Worm (Caenorhabditis elegans) whole organism, L4/young adult: ENCODE data around the gene C39E6.2.

Experiments used
- W03F9.2 ChIP-seq: fragments of 150-350 bp; optimal IDR thresholded peaks from 2 replicates; lab custom pipeline; 2014; ENCODE audit warnings: missing biosample characterization, missing genetic modification characterization
- dao-5 ChIP-seq: sonication (generic microtip); optimal IDR thresholded peaks from 2 replicates; lab custom pipeline; 2016; ENCODE audit warnings: missing genotype, missing genetic modification characterization, moderate library complexity, missing compliant biosample characterization
- him-1 ChIP-seq: sonication (generic microtip); optimal IDR thresholded peaks from 2 replicates; lab custom pipeline; 2016; ENCODE audit warnings: missing genotype, missing genetic modification reagents, missing genetic modification characterization, missing compliant biosample characterization

The C39E6.2 gene

DNA sequence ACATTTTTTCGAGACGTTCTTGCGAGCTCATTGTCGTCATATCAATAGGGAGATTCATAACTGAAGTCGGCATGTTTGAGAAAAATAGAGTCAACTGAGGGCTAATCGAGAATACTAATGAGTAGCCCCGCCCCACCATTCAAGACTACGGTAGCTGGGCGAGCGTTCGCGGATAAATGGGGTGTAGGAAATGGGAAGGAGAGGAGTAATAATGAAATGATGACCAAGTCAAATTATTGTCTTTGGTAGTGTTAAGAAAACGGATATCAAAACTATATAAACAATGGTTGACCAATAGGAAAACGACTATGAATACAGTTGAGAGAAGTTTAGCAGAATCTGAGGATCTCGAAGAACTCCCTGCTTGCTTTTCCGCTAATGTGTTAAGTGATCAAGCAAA is 6.6 kb upstream of the C39E6.2 start, which contains the start of gene mls-2:
Gene mls-2 (minus strand): TSS at position 101 of the 400 bp plus-strand sequence.
- TF ChIP-seq dao-5 (tag; lab: Kevin White, UChicago) (no peak), him-1 (tag; lab: Kevin White, UChicago) (no peak)

DNA sequence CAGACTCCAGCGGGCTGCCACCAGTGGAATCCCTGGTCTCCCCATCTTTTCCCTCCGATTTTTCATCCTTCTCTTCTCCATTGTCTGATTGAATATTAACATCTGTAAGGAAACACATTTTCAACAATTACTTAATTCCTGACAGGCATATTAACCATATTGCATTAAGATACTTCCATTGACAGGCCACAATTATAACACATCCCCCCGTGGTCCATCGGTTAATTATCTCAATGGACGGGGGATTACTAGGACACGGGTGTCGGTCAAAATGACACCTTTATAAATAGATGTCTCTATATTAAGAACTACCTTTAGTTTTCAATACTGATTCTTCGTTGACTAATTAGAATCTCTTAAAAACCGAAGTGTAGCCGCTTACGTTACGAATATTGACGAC is 4.8 kb upstream of the C39E6.2 start:
- TF ChIP-seq him-1 (tag; lab: Kevin White, UChicago), result no peak
- no peak for TF ChIP-seq dao-5 (tag; lab: Kevin White, UChicago)
- TF ChIP-seq W03F9.2 (tag; lab: Kevin White, UChicago), result no peak

DNA sequence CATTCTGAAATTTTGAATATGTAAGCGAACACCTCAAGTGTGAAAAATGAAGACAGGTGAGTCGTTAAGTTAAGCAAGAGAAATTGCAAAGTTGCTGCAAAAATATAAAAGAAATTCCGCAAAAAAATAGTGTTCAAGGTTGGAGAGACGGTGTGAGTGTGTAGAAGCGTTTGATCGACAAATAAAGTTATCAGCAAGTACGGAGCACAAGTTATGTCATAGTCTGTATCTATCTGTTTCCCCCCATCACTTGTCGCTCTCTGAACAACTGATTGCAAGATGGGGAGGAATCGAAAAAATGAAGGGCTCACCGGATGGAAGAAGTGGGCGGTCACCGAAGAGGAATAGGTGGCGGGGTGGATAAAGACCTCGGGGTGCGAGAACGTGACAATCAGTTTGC is 5.8 kb downstream of the C39E6.2 start, which contains the start of gene lon-2:
Gene lon-2 (minus strand): TSS at position 4 of the 400 bp plus-strand sequence.
- no peak for TF ChIP-seq dao-5 (tag; lab: Kevin White, UChicago)
- TF ChIP-seq W03F9.2 (tag; lab: Kevin White, UChicago), result no peak
- TF ChIP-seq him-1 (tag; lab: Kevin White, UChicago), result no peak

DNA sequence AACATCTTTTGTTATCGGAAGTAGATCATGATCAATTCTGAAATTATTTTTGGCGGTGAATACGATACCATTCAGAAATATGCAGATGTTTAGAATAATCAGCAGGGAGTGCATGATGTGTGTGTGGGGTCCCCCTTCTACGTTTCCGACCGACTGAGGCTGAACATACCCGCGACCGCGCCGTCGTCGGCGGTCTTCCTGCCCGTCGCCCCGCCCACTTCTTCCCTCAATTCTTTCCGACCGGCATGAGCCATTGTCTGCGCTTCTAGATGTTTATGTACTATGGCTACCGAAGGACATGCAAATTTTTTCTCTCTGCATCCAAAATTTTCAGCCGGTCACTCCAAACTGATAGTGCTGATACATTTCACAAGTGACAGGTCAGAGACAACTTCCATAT is 10.9 kb downstream of the C39E6.2 start:
- TF ChIP-seq him-1 (tag; lab: Kevin White, UChicago) (no peak), dao-5 (tag; lab: Kevin White, UChicago) (no peak), W03F9.2 (tag; lab: Kevin White, UChicago) (no peak)

DNA sequence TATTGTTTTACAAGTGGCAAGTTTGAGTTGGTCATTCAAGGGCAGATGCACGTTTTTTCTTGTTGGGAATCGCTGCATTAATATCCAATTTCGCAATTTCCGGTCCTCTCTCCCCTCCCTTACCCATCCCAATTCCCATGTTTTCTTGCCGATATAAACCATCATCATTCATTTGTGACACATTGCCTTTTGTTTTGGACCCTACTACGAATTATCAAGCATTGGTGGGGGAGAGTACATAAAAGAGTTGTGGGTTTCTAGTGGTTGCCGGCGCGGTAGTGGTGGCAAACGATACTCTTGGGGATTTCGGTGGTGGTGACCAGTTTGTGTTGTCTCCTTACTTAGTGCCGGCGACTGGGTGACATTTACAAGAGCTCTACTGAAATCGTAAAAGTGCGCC is 12.6 kb downstream of the C39E6.2 start:
- TF ChIP-seq him-1 (tag; lab: Kevin White, UChicago) (no peak), dao-5 (tag; lab: Kevin White, UChicago) (no peak), W03F9.2 (tag; lab: Kevin White, UChicago) (no peak)

DNA sequence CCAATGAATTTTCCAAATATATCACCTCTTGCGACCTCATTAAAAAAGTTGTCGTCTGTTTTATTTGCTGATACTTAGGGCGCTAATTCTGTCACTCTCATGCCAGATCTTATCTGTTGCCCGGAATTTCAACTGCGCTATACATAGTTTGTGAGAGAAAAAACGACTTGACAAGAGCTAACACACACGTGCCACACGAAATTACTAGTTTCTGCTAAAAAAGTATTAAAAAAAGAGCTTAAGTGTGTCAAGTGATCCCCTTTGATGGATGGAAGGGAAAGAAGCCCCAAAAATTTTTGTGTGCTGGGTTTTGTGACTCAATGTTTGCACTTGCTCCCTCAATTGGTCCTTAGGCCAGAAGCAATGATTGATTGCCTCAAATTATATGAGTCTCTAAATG is 14.3 kb downstream of the C39E6.2 start:
- TF ChIP-seq dao-5 (tag; lab: Kevin White, UChicago) (no peak), him-1 (tag; lab: Kevin White, UChicago) (no peak), W03F9.2 (tag; lab: Kevin White, UChicago) (no peak)

DNA sequence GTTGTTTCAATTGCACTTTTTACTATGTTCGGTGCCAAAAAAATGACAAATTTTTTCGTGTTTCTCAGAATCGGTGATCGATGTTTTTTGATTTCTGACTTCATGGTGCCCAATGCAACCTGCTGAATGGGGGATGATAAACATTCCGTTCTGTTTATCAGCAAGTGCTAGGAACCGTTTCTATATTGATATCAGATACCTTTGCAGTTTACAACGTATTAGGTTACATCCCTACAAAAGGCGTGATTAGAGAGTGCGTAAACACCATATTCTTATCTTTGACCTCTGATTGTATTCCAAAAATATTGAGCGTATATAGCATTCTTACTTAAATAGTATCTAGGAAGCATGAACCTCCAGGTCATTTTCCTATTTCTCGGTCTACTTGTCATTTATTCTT is 22.2 kb downstream of the C39E6.2 start, which contains the start of gene aman-1:
Gene aman-1 (plus strand): TSS at position 344 of the 400 bp plus-strand sequence.
- TF ChIP-seq him-1 (tag; lab: Kevin White, UChicago) (no peak), W03F9.2 (tag; lab: Kevin White, UChicago) (no peak), dao-5 (tag; lab: Kevin White, UChicago) (no peak)

DNA sequence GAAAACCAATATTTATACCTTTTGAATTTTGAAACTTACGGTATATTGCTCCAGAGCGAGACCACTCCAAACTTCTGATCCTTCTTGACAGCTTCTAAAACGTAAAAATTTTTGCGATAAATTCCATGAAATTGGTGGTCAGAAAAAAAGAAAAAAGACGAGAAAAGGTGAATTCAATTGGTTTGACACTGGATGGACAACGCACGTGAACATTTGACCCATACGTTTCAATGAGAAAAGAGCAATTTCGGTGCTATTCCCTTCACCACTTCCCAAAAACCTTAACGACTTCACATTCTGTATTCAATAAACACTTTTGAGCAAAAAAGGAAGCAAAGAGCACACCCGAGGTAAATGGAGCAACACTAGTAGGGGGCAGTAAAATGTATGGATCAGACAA is 27.5 kb downstream of the C39E6.2 start, which contains the start of gene acc-3:
Gene acc-3 (minus strand): TSS at position 101 of the 400 bp plus-strand sequence.
- TF ChIP-seq dao-5 (tag; lab: Kevin White, UChicago), result no peak
- TF ChIP-seq W03F9.2 (tag; lab: Kevin White, UChicago), result no peak
- TF ChIP-seq him-1 (tag; lab: Kevin White, UChicago), result no peak

DNA sequence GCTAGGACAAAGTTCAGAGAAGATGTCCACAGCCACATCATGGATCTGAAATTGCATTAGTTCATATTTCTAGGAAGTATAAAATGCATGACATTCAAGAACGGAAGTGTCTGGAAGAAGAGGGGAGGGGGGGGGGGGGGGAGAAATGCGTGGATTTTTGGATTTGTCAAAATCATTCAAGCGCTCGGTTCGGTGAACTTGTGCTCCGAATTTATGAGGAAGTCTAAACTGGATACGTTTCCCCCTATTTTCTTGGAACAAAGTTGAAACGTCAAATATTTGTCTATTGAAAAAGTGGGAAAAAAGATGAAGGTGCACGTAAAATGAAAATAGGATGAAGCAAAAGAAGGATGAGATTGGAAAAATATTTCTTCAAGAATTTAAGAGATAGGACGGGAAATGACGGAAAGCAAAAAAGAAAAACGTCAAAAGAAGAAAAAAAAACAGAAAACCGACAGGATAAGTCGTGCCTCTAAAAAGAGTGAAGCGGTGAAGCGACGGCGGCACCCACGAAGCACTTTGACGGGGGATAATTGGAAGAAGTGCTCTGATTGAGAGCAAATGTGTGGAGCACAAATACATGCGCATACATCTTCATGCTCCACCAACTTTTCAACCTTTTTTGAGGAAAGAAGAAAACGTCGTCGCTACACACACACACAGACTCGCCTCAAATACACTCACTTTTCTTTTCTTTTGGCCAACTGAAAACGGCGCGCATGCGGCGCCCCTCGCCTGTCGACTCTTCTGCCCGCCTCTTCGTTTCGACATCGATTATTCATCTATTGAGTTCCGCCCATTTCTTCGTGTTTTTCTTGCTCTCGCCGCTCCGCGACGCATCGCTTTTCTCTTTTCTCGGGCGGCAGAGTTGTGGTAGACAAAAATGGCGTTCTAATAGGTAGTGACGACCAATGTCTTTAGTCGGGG is 34.1 kb downstream of the C39E6.2 start, which contains the start of gene F55D10.4:
Gene F55D10.4 (minus strand): TSS at position 51 of the 927 bp plus-strand sequence.
- TF ChIP-seq him-1 (tag; lab: Kevin White, UChicago), result peak; percentile 49
- TF ChIP-seq W03F9.2 (tag; lab: Kevin White, UChicago), result no peak
- TF ChIP-seq dao-5 (tag; lab: Kevin White, UChicago), result no peak

DNA sequence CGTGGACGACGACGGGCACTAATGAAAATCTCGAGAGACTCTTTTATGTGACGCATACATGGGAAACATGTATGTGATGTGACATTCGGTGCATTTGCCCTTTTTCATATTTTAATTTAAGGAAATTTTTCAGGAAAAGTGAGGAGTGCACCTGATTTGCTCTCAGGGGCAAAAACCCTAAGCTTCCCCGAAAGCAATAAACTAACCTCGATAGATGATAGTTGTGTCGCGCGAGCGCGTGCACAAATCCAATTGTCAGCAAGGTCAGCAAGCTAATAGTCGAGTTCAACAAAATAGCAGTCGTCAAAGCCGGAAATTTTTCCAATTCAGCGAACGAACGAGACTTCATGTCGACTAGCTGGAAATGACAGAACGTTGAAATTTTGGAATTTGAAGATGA is 36.8 kb downstream of the C39E6.2 start:
- no peak for TF ChIP-seq W03F9.2 (tag; lab: Kevin White, UChicago)
- TF ChIP-seq dao-5 (tag; lab: Kevin White, UChicago), result no peak
- no peak for TF ChIP-seq him-1 (tag; lab: Kevin White, UChicago)

DNA sequence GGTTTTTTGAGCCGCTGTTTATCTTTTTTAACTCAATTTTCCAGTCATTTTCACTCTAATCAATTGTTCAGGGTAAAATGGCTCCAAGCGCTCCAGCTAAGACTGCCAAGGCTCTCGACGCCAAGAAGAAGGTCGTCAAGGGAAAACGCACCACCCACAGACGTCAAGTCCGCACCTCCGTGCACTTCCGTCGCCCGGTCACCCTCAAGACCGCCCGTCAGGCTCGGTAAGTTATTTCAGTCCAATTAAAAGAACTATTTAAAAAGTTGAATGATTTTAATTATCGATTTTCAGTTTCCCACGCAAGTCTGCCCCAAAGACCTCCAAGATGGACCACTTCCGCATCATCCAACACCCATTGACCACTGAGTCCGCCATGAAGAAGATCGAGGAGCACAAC is 39.8 kb downstream of the C39E6.2 start, which contains the start of gene rpl-25.1:
Gene rpl-25.1 (plus strand): TSS at position 72 of the 400 bp plus-strand sequence.
- no peak for TF ChIP-seq him-1 (tag; lab: Kevin White, UChicago)
- no peak for TF ChIP-seq dao-5 (tag; lab: Kevin White, UChicago)
- TF ChIP-seq W03F9.2 (tag; lab: Kevin White, UChicago), result no peak

DNA sequence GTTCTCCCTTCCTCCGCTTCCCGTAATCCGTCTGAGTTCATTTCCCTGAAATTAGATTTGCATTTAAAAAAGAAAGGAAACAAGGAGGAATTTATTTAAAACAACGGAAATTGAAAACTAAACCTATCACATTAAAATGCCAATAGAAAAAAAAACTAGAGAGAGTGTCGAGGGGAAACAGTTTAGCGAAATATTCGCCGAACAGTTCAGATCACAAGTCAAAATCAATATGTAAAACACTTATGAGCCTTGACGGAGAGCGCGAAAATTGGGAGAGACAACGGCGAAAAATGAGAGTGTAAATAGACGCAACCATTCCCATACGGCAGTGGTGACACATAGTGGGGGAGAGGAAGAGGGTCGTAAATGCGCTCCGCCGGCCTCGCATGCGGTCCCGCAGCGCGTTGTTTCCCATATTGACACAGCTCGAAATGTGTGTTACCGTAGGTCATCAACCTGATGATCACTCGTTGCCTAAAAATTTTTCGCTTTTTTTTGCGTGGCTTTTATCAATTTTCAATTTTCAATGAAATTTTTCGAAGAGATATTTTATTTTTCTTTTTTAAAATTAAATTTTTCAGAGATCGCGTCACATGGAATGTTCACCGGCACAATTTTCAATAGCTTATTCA is 43.1 kb downstream of the C39E6.2 start, which contains the start of the genes dnj-14 and glit-1:
Gene dnj-14 (minus strand): TSS at position 51 of the 632 bp plus-strand sequence.
Gene glit-1 (plus strand): TSS at position 582 of the 632 bp plus-strand sequence.
- TF ChIP-seq him-1 (tag; lab: Kevin White, UChicago), result peak; percentile 74
- peak; percentile 73 for TF ChIP-seq W03F9.2 (tag; lab: Kevin White, UChicago)
- peak; percentile 19 for TF ChIP-seq dao-5 (tag; lab: Kevin White, UChicago)
